Fruit fly (Drosophila melanogaster) whole organism, embryonic: Measurements from ENCODE around the gene msd1.
A peak's percentile ranks its signal among the peaks of the same experiment; 100 is the strongest.

Source experiments
- Aef1 ChIP-seq: fragments of 200-800 bp; sonication (Bioruptor generic); IDR thresholded peaks from 3 replicates; pipeline ENCODE4 v1.3.6; 2022; ENCODE audit warnings: missing biosample characterization, missing genetic modification characterization
- Atf3 ChIP-seq: fragments of 200-800 bp; sonication (Bioruptor generic); optimal IDR thresholded peaks from 3 replicates; lab custom pipeline; 2016; ENCODE audit warnings: missing biosample characterization, missing genetic modification characterization
- CG11085 ChIP-seq: fragments of 200-800 bp; sonication (Bioruptor generic); IDR thresholded peaks from 2 replicates; pipeline ENCODE4 v1.3.6; 2022; ENCODE audit warnings: missing biosample characterization, missing genetic modification characterization
- CG11093 ChIP-seq: fragments of 200-800 bp; sonication (Bioruptor generic); IDR thresholded peaks from 3 replicates; pipeline ENCODE4 v1.3.6; 2022; ENCODE audit warnings: missing biosample characterization, missing genetic modification characterization
- CG11247 ChIP-seq: fragments of 200-800 bp; sonication (Bioruptor generic); IDR thresholded peaks from 2 replicates; pipeline ENCODE4 v1.3.6; 2022; ENCODE audit warnings: missing biosample characterization, missing genetic modification characterization
- CG12071 ChIP-seq: fragments of 200-800 bp; sonication (Bioruptor generic); optimal IDR thresholded peaks from 3 replicates; lab custom pipeline; 2018; ENCODE audit warnings: missing biosample characterization, mild to moderate bottlenecking, missing genetic modification characterization
- CG15696 ChIP-seq: fragments of 200-800 bp; sonication (Bioruptor generic); optimal IDR thresholded peaks from 2 replicates; lab custom pipeline; 2019; ENCODE audit warnings: missing biosample characterization, mild to moderate bottlenecking, missing genetic modification characterization, moderate library complexity
- CG16813 ChIP-seq: fragments of 200-800 bp; sonication (Bioruptor generic); IDR thresholded peaks from 3 replicates; pipeline ENCODE4 v1.3.6; 2022; ENCODE audit warnings: missing biosample characterization, missing genetic modification characterization; ENCODE audit not compliant: partially characterized antibody
- CG17359 ChIP-seq: fragments of 200-800 bp; sonication (Bioruptor generic); optimal IDR thresholded peaks from 3 replicates; lab custom pipeline; 2018; ENCODE audit warnings: missing biosample characterization, mild to moderate bottlenecking, missing genetic modification characterization, moderate library complexity
- CG17568 ChIP-seq: fragments of 200-800 bp; sonication (Bioruptor generic); optimal IDR thresholded peaks from 2 replicates; lab custom pipeline; 2018; ENCODE audit warnings: missing biosample characterization, mild to moderate bottlenecking, missing genetic modification characterization, moderate library complexity
- CG18011 ChIP-seq: fragments of 200-800 bp; sonication (Bioruptor generic); optimal IDR thresholded peaks from 2 replicates; lab custom pipeline; 2017; ENCODE audit warnings: missing biosample characterization, missing genetic modification characterization, mild to moderate bottlenecking, moderate library complexity, missing genotype
- CG2116 ChIP-seq: fragments of 200-800 bp; sonication (Bioruptor generic); optimal IDR thresholded peaks from 3 replicates; lab custom pipeline; 2018; ENCODE audit warnings: missing biosample characterization, mild to moderate bottlenecking, missing genetic modification characterization
- CG3065 ChIP-seq: fragments of 200-800 bp; sonication (Bioruptor generic); optimal IDR thresholded peaks from 2 replicates; lab custom pipeline; 2016; ENCODE audit warnings: missing biosample characterization, missing genetic modification characterization
- CG32532 ChIP-seq: fragments of 200-800 bp; sonication (Bioruptor generic); IDR thresholded peaks from 2 replicates; pipeline ENCODE4 v1.3.6; 2022; ENCODE audit warnings: missing biosample characterization, missing genetic modification characterization
- CG34376 ChIP-seq: fragments of 200-800 bp; sonication (Bioruptor generic); optimal IDR thresholded peaks from 2 replicates; lab custom pipeline; 2018; ENCODE audit warnings: missing biosample characterization, mild to moderate bottlenecking, missing genetic modification characterization
- CG3726 ChIP-seq: fragments of 200-800 bp; sonication (Bioruptor generic); IDR thresholded peaks from 3 replicates; pipeline ENCODE4, ENCODE4 v1.3.6; 2022; ENCODE audit warnings: missing biosample characterization, missing genetic modification characterization
- CG3995 ChIP-seq: fragments of 200-800 bp; sonication (Bioruptor generic); optimal IDR thresholded peaks from 3 replicates; lab custom pipeline; 2016; ENCODE audit warnings: missing biosample characterization, missing genetic modification characterization
- CG4707 ChIP-seq: fragments of 200-800 bp; sonication (Bioruptor generic); optimal IDR thresholded peaks from 2 replicates; lab custom pipeline; 2018; ENCODE audit warnings: missing biosample characterization, mild to moderate bottlenecking, missing genetic modification characterization, moderate library complexity
- CG6654 ChIP-seq: fragments of 200-800 bp; sonication (Bioruptor generic); optimal IDR thresholded peaks from 2 replicates; lab custom pipeline; 2017; ENCODE audit warnings: missing biosample characterization, mild to moderate bottlenecking, missing genetic modification characterization
- CG6689 ChIP-seq: fragments of 200-800 bp; sonication (Bioruptor generic); IDR thresholded peaks from 2 replicates; pipeline ENCODE4 v1.3.6; 2022; ENCODE audit warnings: missing biosample characterization, missing genetic modification characterization
- CG8290 ChIP-seq, 3 experiments: fragments of 200-800 bp; sonication (Bioruptor generic); optimal IDR thresholded peaks; 2 replicates each; lab custom pipeline; 2016 to 2019; ENCODE audit warnings: missing biosample characterization in 3 of 3, missing genetic modification characterization in 3 of 3, mild to moderate bottlenecking in 2 of 3, moderate library complexity in 1 of 3
- CG8388 ChIP-seq: fragments of 200-800 bp; sonication (Bioruptor generic); optimal IDR thresholded peaks from 2 replicates; lab custom pipeline; 2019; ENCODE audit warnings: missing biosample characterization, mild to moderate bottlenecking, missing genetic modification characterization, moderate library complexity
- CG9437 ChIP-seq: fragments of 200-800 bp; sonication (Bioruptor generic); optimal IDR thresholded peaks from 2 replicates; lab custom pipeline; 2018; ENCODE audit warnings: missing biosample characterization, mild to moderate bottlenecking, missing genetic modification characterization
- Dfd ChIP-seq, 2 experiments: fragments of >200 bp; optimal IDR thresholded peaks; 2 replicates each; lab custom pipeline; 2017; ENCODE audit warnings: missing biosample characterization in 2 of 2, missing genetic modification characterization in 2 of 2
- Drgx ChIP-seq: fragments of 200-800 bp; sonication (Bioruptor generic); IDR thresholded peaks from 2 replicates; pipeline ENCODE4 v1.3.6; 2022; ENCODE audit warnings: missing biosample characterization, missing genetic modification characterization
- HLHmδ ChIP-seq: fragments of 200-800 bp; sonication (Bioruptor generic); optimal IDR thresholded peaks from 2 replicates; lab custom pipeline; 2018; ENCODE audit warnings: missing biosample characterization, mild to moderate bottlenecking, missing genetic modification characterization, moderate library complexity
- HmgZ ChIP-seq: fragments of 200-800 bp; sonication (Bioruptor generic); optimal IDR thresholded peaks from 2 replicates; lab custom pipeline; 2018; ENCODE audit warnings: missing biosample characterization, mild to moderate bottlenecking, missing genetic modification characterization
- Hmx ChIP-seq: fragments of 200-800 bp; sonication (Bioruptor generic); optimal IDR thresholded peaks from 2 replicates; lab custom pipeline; 2016; ENCODE audit warnings: missing biosample characterization, missing genetic modification characterization
- Kr ChIP-seq: fragments of 200-800 bp; sonication (Bioruptor generic); optimal IDR thresholded peaks from 2 replicates; lab custom pipeline; 2017; ENCODE audit warnings: missing biosample characterization, mild to moderate bottlenecking, missing genetic modification characterization
- Lpt ChIP-seq: fragments of >200 bp; optimal IDR thresholded peaks from 2 replicates; lab custom pipeline; 2018; ENCODE audit warnings: missing biosample characterization, missing genetic modification characterization
- Rfx ChIP-seq: fragments of 200-800 bp; sonication (Bioruptor generic); IDR thresholded peaks from 2 replicates; pipeline ENCODE4 v1.3.6; 2022; ENCODE audit warnings: missing biosample characterization, missing genetic modification characterization
- Side ChIP-seq: fragments of 200-800 bp; sonication (Bioruptor generic); optimal IDR thresholded peaks from 2 replicates; lab custom pipeline; 2016; ENCODE audit warnings: missing biosample characterization, missing genetic modification characterization
- Sox100B ChIP-seq: fragments of 200-800 bp; sonication (Bioruptor generic); optimal IDR thresholded peaks from 3 replicates; lab custom pipeline; 2018; ENCODE audit warnings: missing biosample characterization, mild to moderate bottlenecking, missing genetic modification characterization
- Spps ChIP-seq: fragments of 200-800 bp; sonication (Bioruptor generic); optimal IDR thresholded peaks from 2 replicates; lab custom pipeline; 2018; ENCODE audit warnings: missing biosample characterization, mild to moderate bottlenecking, missing genetic modification characterization
- aop ChIP-seq: fragments of 200-800 bp; sonication (Bioruptor generic); IDR thresholded peaks from 2 replicates; pipeline ENCODE4 v1.3.6; 2022; ENCODE audit warnings: missing biosample characterization, missing genetic modification characterization
- ap ChIP-seq: fragments of 200-800 bp; sonication (Bioruptor generic); IDR thresholded peaks from 2 replicates; pipeline ENCODE4 v1.3.6; 2022; ENCODE audit warnings: missing biosample characterization, missing genetic modification characterization
- ara ChIP-seq: fragments of 200-800 bp; sonication (Bioruptor generic); IDR thresholded peaks from 2 replicates; pipeline ENCODE4 v1.3.6; 2022; ENCODE audit warnings: missing biosample characterization, missing genetic modification characterization
- dmrt11E ChIP-seq: fragments of 200-800 bp; sonication (Bioruptor generic); optimal IDR thresholded peaks from 3 replicates; lab custom pipeline; 2018; ENCODE audit warnings: missing biosample characterization, mild to moderate bottlenecking, missing genetic modification characterization, moderate library complexity
- eyg ChIP-seq: fragments of 200-800 bp; sonication (Bioruptor generic); optimal IDR thresholded peaks from 3 replicates; lab custom pipeline; 2016; ENCODE audit warnings: missing biosample characterization, missing genetic modification characterization
- fru ChIP-seq: fragments of >200 bp; optimal IDR thresholded peaks from 2 replicates; lab custom pipeline; 2017
- gro ChIP-seq: fragments of 200-800 bp; sonication (Bioruptor generic); optimal IDR thresholded peaks from 2 replicates; lab custom pipeline; 2016; ENCODE audit warnings: missing biosample characterization, missing genetic modification characterization
- kni ChIP-seq: fragments of 200-800 bp; sonication (Bioruptor generic); optimal IDR thresholded peaks from 3 replicates; lab custom pipeline; 2017; ENCODE audit warnings: mild to moderate bottlenecking, missing biosample characterization, missing genetic modification reagents, missing genetic modification characterization
- lbe ChIP-seq: fragments of 200-800 bp; sonication (Bioruptor generic); optimal IDR thresholded peaks from 2 replicates; lab custom pipeline; 2016; ENCODE audit warnings: missing biosample characterization, mild to moderate bottlenecking, missing genetic modification characterization
- lmd ChIP-seq: fragments of 200-800 bp; sonication (Bioruptor generic); IDR thresholded peaks from 2 replicates; pipeline ENCODE4 v1.3.6; 2022; ENCODE audit warnings: missing biosample characterization, missing genetic modification characterization
- mld ChIP-seq: fragments of 200-800 bp; sonication (Bioruptor generic); IDR thresholded peaks from 3 replicates; pipeline ENCODE4 v1.3.6; 2022; ENCODE audit warnings: missing biosample characterization, missing genetic modification characterization; ENCODE audit not compliant: partially characterized antibody
- row ChIP-seq: fragments of 200-800 bp; sonication (Bioruptor generic); IDR thresholded peaks from 3 replicates; pipeline ENCODE4 v1.3.6; 2022; ENCODE audit warnings: missing biosample characterization, missing genetic modification characterization
- run ChIP-seq: fragments of 200-800 bp; sonication (Bioruptor generic); optimal IDR thresholded peaks from 3 replicates; lab custom pipeline; 2018; ENCODE audit warnings: missing biosample characterization, mild to moderate bottlenecking, missing genetic modification characterization
- sob ChIP-seq: fragments of 200-800 bp; sonication (Bioruptor generic); IDR thresholded peaks from 2 replicates; pipeline ENCODE4 v1.3.6; 2022; ENCODE audit warnings: missing biosample characterization, missing genetic modification characterization
- tll ChIP-seq, 2 experiments: fragments of 200-800 bp in 1 of 2; fragments of >200 bp in 1 of 2; sonication (Bioruptor generic) in 1 of 2; optimal IDR thresholded peaks; 2 replicates each; lab custom pipeline; 2017 to 2019; ENCODE audit warnings: missing biosample characterization in 2 of 2, missing genetic modification characterization in 2 of 2, mild to moderate bottlenecking in 1 of 2, moderate library complexity in 1 of 2
- usp ChIP-seq: fragments of >200 bp; optimal IDR thresholded peaks from 2 replicates; lab custom pipeline; 2017; ENCODE audit warnings: missing biosample characterization, missing genetic modification characterization
- zf30C ChIP-seq: fragments of 200-800 bp; sonication (Bioruptor generic); optimal IDR thresholded peaks from 3 replicates; lab custom pipeline; 2018; ENCODE audit warnings: missing biosample characterization, mild to moderate bottlenecking, missing genetic modification characterization

msd1 gene

DNA sequence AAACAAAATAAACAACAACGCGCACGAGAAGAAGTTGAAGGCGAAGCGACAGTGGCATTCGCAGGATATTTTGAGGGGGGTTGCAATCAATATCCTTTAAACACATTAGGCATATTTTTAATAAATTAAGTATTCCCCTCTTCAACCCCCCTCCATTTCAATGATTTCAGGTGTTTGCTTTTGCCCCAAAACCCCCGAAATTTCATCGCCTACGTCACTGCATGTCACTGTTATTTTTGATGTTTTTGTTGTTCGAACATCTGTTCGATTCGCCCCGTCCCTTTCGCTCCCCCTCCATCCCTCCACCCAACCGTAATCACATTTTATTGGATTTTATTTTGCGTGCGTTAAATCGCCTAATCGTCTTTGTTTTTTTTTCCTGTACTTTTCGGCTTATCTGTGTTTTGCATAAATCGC, 36.7 kb downstream of the msd1 start (continued):
- TF ChIP-seq Kr (GFP tag; lab: Kevin White, UChicago) = peak; percentile 13
- TF ChIP-seq CG11247 (GFP tag; lab: Robert Waterston, UW) = peak; percentile 81
- TF ChIP-seq CG16813 (GFP tag; lab: Robert Waterston, UW) = no peak
- TF ChIP-seq ara (GFP tag; lab: Robert Waterston, UW) = peak; percentile 94
- no peak for TF ChIP-seq CG4707 (GFP tag; lab: Kevin White, UChicago)
- TF ChIP-seq tll (GFP tag; optimal IDR thresholded peaks at IDR 0.05; lab: Kevin White, UChicago) = peak; percentile 21 to 80
- TF ChIP-seq zf30C = no peak
- peak; percentile 58 for TF ChIP-seq CG8290 (GFP tag; optimal IDR thresholded peaks at IDR 0.05; lab: Kevin White, UChicago)
- TF ChIP-seq CG8290 (tag; optimal IDR thresholded peaks at IDR 0.05; lab: Kevin White, UChicago) = peak in 1 of 2 experiments; percentile 89
- peak; percentile 51 for TF ChIP-seq Drgx (GFP tag; lab: Robert Waterston, UW)
- peak; percentile 87 for TF ChIP-seq CG3726 (GFP tag; lab: Robert Waterston, UW)
- peak; percentile 54 for TF ChIP-seq CG8388
- TF ChIP-seq Spps = peak; percentile 16
- peak; percentile 39 for TF ChIP-seq CG17568 (GFP tag; lab: Kevin White, UChicago)
- TF ChIP-seq Aef1 (GFP tag; lab: Robert Waterston, UW) = peak; percentile 83
- peak; percentile 63 for TF ChIP-seq HmgZ (tag; lab: Kevin White, UChicago)
- TF ChIP-seq Hmx (GFP tag; lab: Kevin White, UChicago) = no peak
- peak; percentile 39 for TF ChIP-seq Atf3 (GFP tag; lab: Kevin White, UChicago)
- TF ChIP-seq sob (GFP tag; lab: Robert Waterston, UW) = peak; percentile 90
- TF ChIP-seq HLHmδ (GFP tag; lab: Kevin White, UChicago) = no peak
- peak; percentile 64 for TF ChIP-seq Side (GFP tag; lab: Kevin White, UChicago)
- peak; percentile 4 for TF ChIP-seq CG34376
- peak; percentile 86 for TF ChIP-seq dmrt11E (tag; lab: Kevin White, UChicago)
- TF ChIP-seq CG12071 = peak; percentile 56
- no peak for TF ChIP-seq Dfd (GFP tag; optimal IDR thresholded peaks at IDR 0.05; lab: Kevin White, UChicago)
- TF ChIP-seq mld (GFP tag; lab: Robert Waterston, UW) = no peak
- TF ChIP-seq Sox100B = peak; percentile 38
- TF ChIP-seq kni (GFP tag; lab: Kevin White, UChicago) = no peak
- peak; percentile 42 for TF ChIP-seq CG18011
- TF ChIP-seq run (tag; lab: Kevin White, UChicago) = peak; percentile 44
- TF ChIP-seq eyg (GFP tag; lab: Kevin White, UChicago) = peak; percentile 57
- TF ChIP-seq CG3995 = peak; percentile 48
- TF ChIP-seq aop (GFP tag; lab: Robert Waterston, UW) = peak; percentile 24; the same call in 1 of the 2 replicates
- peak; percentile 35 for TF ChIP-seq gro
- TF ChIP-seq ap = peak; percentile 75
- TF ChIP-seq fru (lab: Kevin White, UChicago) = no peak
- peak; percentile 79 for TF ChIP-seq CG11093 (GFP tag; lab: Robert Waterston, UW)
- TF ChIP-seq Rfx = peak; percentile 91
- no peak for TF ChIP-seq Lpt (GFP tag; lab: Kevin White, UChicago)
- peak; percentile 6 for TF ChIP-seq CG9437 (GFP tag; lab: Kevin White, UChicago)
- peak; percentile 85 for TF ChIP-seq CG15696 (tag; lab: Kevin White, UChicago)
- TF ChIP-seq row (GFP tag; lab: Robert Waterston, UW) = peak; percentile 92
- TF ChIP-seq CG2116 = peak; percentile 17
- peak; percentile 86 for TF ChIP-seq CG6689 (GFP tag; lab: Robert Waterston, UW)
- TF ChIP-seq lbe (GFP tag; lab: Kevin White, UChicago) = peak; percentile 74
- peak; percentile 90 for TF ChIP-seq CG32532 (GFP tag; lab: Robert Waterston, UW)
- no peak for TF ChIP-seq usp (GFP tag; lab: Kevin White, UChicago)
- TF ChIP-seq CG6654 = peak; percentile 27
- TF ChIP-seq lmd (GFP tag; lab: Robert Waterston, UW) = peak; percentile 89
- TF ChIP-seq CG3065 (GFP tag; lab: Kevin White, UChicago) = peak; percentile 21
- TF ChIP-seq CG11085 (GFP tag; lab: Robert Waterston, UW) = peak; percentile 72
- peak; percentile 64 for TF ChIP-seq CG17359
